Fruit fly (Drosophila melanogaster): ENCODE results near the gene CG33986.

dm6 chr3L:15527416-15527815, 2.4 kb upstream of the CG33986 start, which contains the start of gene CG42729:
- TF ChIP-seq CTCF (optimal IDR thresholded peaks at IDR 0.05) (no peak), CG8478 (optimal IDR thresholded peaks at IDR 0.05) (no peak)
